Worm (Caenorhabditis elegans) whole organism, midembryonic: ENCODE measurements around the gene Y38E10A.2.

Source experiments
- T22C8.4 ChIP-seq: fragments of 200-800 bp; sonication (Bioruptor generic); IDR thresholded peaks from 2 replicates; pipeline ENCODE4 v1.3.6; 2022; ENCODE audit warnings: missing genetic modification characterization, missing compliant biosample characterization
- cog-1 ChIP-seq: sonication (generic microtip); optimal IDR thresholded peaks from 2 replicates; lab custom pipeline; 2016; ENCODE audit warnings: missing genetic modification characterization, missing compliant biosample characterization
- flt-1 ChIP-seq: fragments of 200-800 bp; sonication (Bioruptor generic); IDR thresholded peaks from 2 replicates; pipeline ENCODE4 v1.3.6; 2022; ENCODE audit warnings: missing genetic modification characterization, missing compliant biosample characterization
- klf-2 ChIP-seq: fragments of 200-800 bp; sonication (Bioruptor generic); conservative IDR thresholded peaks from 2 replicates; pipeline ENCODE4 v1.3.6; 2022; ENCODE audit warnings: missing genetic modification reagents, missing genetic modification characterization, missing compliant biosample characterization
- med-1 ChIP-seq: sonication (generic microtip); optimal IDR thresholded peaks from 2 replicates; lab custom pipeline; 2017; ENCODE audit warnings: missing genetic modification characterization, mild to moderate bottlenecking, missing compliant biosample characterization, antibody characterized with exemption, missing genetic modification reagents; ENCODE audit not compliant: insufficient read depth
- ref-1 ChIP-seq: fragments of 200-800 bp; sonication (Bioruptor generic); conservative IDR thresholded peaks from 2 replicates; pipeline ENCODE4 v1.3.6; 2022; ENCODE audit warnings: missing genetic modification reagents, missing genetic modification characterization, missing compliant biosample characterization
- tab-1 ChIP-seq: fragments of 200-800 bp; sonication (Bioruptor generic); IDR thresholded peaks from 2 replicates; pipeline ENCODE4 v1.3.6; 2022; ENCODE audit warnings: missing genetic modification characterization, missing compliant biosample characterization
- ztf-23 ChIP-seq: fragments of 200-800 bp; sonication (Bioruptor generic); IDR thresholded peaks from 2 replicates; pipeline ENCODE4 v1.3.6; 2022; ENCODE audit warnings: missing genetic modification reagents, missing genetic modification characterization, missing compliant biosample characterization
- ztf-29 ChIP-seq: fragments of 200-800 bp; sonication (Bioruptor generic); IDR thresholded peaks from 2 replicates; pipeline ENCODE4 v1.3.6; 2022; ENCODE audit warnings: missing genetic modification reagents, missing genetic modification characterization, missing compliant biosample characterization

The Y38E10A.2 gene

ce11 chrII:12573541-12573940 is at the start of gene Y38E10A.2:
Y38E10A.2 (minus strand) TSS chrII:12573641.
- TF ChIP-seq med-1 (GFP tag; lab: Kevin White, UChicago) (no peak), tab-1 (GFP tag; lab: Robert Waterston, UW) (no peak), klf-2 (GFP tag; lab: Robert Waterston, UW) (no peak), flt-1 (GFP tag; lab: Robert Waterston, UW) (no peak), ztf-23 (GFP tag; lab: Robert Waterston, UW) (no peak), T22C8.4 (no peak), ref-1 (GFP tag; lab: Robert Waterston, UW) (no peak), ztf-29 (GFP tag; lab: Robert Waterston, UW) (no peak), cog-1 (tag; lab: Kevin White, UChicago) (no peak)

ce11 chrII:12622843-12623242 is 49.4 kb upstream of the Y38E10A.2 start:
- no peak for TF ChIP-seq T22C8.4
- no peak for TF ChIP-seq ztf-23 (GFP tag; lab: Robert Waterston, UW)
- TF ChIP-seq cog-1 (tag; lab: Kevin White, UChicago), result no peak
- no peak for TF ChIP-seq ref-1 (GFP tag; lab: Robert Waterston, UW)
- no peak for TF ChIP-seq med-1 (GFP tag; lab: Kevin White, UChicago)
- TF ChIP-seq ztf-29 (GFP tag; lab: Robert Waterston, UW), result no peak
- TF ChIP-seq flt-1 (GFP tag; lab: Robert Waterston, UW), result no peak
- TF ChIP-seq tab-1 (GFP tag; lab: Robert Waterston, UW), result no peak
- no peak for TF ChIP-seq klf-2 (GFP tag; lab: Robert Waterston, UW)

DNA sequence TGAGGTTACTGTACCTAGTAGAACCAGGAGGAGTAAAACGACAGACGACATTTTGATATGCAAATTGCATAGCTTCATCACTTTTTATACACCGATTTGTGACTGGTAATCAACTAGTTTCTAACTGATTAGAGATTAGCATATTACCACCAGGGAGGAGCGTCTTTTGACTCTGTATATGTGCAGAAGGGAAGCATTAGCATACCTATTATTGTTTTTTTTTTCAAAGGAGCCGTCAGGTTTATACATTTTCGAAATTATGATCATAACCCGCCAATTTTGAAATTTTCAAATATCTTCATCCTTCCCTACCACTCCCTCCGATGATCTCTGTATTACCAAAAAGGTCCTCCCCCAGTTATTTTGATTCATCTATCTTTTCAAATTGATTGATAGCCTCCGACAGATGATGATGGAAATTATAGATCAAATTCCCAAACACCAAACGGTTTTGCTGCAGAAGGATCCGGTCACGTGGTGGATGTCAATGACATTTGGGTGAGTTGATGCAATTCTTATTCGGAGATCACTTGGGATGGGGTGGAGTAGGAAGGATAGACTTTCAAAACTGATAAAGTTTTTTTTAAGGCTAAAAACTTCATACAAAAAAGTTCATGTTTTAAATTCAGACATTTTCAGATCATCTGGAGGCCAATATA is 48.6 kb upstream of the Y38E10A.2 start, which contains the start of gene nspe-8:
nspe-8 (minus strand) TSS at position 51 of the 659 bp plus-strand sequence.
- TF ChIP-seq flt-1 (GFP tag; lab: Robert Waterston, UW) (no peak), T22C8.4 (no peak), klf-2 (GFP tag; lab: Robert Waterston, UW) (no peak), ref-1 (GFP tag; lab: Robert Waterston, UW) (no peak), cog-1 (tag; lab: Kevin White, UChicago) (no peak), tab-1 (GFP tag; lab: Robert Waterston, UW) (no peak), ztf-29 (GFP tag; lab: Robert Waterston, UW) (no peak), med-1 (GFP tag; lab: Kevin White, UChicago) (no peak), ztf-23 (GFP tag; lab: Robert Waterston, UW) (no peak)

ce11 chrII:12620764-12621163 is 47.3 kb upstream of the Y38E10A.2 start, which contains the start of gene nspe-1:
nspe-1 (minus strand) TSS chrII:12620864.
- TF ChIP-seq T22C8.4 (no peak), klf-2 (GFP tag; lab: Robert Waterston, UW) (no peak)

DNA sequence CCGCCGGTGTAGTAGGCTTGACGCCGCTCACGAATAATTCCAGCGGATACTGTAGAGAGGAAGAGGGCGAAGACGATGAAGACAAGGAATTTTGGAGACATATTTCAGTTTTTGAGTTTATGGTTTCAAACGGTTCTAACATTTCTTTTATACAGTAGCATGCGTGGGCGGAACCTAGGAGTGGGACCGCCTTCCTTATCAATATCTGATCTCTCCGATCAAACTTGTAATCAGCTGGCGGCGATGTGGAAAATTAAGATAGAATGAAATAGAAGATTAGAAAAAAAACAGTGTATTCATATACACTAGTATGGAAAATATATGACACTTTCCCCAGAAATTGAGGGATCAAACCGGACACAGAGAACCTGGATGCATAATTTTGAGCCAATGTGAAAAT is 45.8 kb upstream of the Y38E10A.2 start, which contains the start of gene nspe-2:
nspe-2 (minus strand) TSS at position 101 of the 400 bp plus-strand sequence.
- TF ChIP-seq flt-1 (GFP tag; lab: Robert Waterston, UW), result no peak
- TF ChIP-seq klf-2 (GFP tag; lab: Robert Waterston, UW), result no peak
- TF ChIP-seq ztf-23 (GFP tag; lab: Robert Waterston, UW), result no peak
- TF ChIP-seq T22C8.4, result no peak
- TF ChIP-seq ztf-29 (GFP tag; lab: Robert Waterston, UW), result no peak
- TF ChIP-seq cog-1 (tag; lab: Kevin White, UChicago), result no peak
- TF ChIP-seq ref-1 (GFP tag; lab: Robert Waterston, UW), result no peak
- TF ChIP-seq tab-1 (GFP tag; lab: Robert Waterston, UW), result no peak
- TF ChIP-seq med-1 (GFP tag; lab: Kevin White, UChicago), result no peak

DNA sequence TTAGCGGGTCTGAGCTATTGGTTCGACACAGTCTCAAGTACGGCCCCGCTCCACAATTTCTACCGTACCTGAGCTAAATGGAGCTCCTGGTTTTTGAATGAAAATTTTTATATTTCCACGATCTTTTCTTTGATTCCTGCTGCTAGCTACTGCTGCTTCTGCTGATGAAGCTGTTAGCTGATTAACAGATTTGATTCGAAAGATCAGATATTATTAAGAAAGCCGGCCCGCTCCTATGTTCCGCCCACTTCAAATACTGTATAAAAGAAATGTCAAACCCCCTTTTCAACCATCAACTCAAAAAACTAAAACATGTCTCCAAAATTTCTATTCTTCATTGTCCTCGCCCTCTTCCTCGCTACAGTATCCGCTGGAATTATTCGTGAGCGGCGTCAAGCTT is 44.1 kb upstream of the Y38E10A.2 start, which contains the start of gene nspe-3:
nspe-3 (plus strand) TSS at position 301 of the 400 bp plus-strand sequence.
- TF ChIP-seq flt-1 (GFP tag; lab: Robert Waterston, UW), result no peak
- no peak for TF ChIP-seq T22C8.4
- TF ChIP-seq med-1 (GFP tag; lab: Kevin White, UChicago), result no peak
- TF ChIP-seq klf-2 (GFP tag; lab: Robert Waterston, UW), result no peak

DNA sequence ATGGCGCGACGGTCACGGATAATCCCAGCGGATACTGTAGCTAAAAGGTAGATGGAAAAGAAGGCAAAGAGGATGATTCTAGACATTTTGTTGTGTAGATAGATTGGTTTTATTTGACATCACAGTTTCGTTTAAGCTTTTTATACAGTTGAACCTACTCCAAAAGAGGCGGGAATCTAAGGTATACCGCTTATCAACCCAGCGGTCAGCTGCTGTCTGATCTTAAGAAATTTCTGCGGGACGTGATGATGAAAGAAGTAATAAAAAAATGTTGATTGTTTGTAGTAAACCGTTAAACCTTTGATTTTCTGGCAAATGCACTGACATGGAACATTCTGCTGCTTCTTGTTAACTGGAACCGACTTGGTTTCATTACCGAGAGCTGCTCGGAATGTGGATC is 42.6 kb upstream of the Y38E10A.2 start, which contains the start of gene nspe-6:
nspe-6 (minus strand) TSS at position 101 of the 400 bp plus-strand sequence.
- TF ChIP-seq med-1 (GFP tag; lab: Kevin White, UChicago) (no peak), klf-2 (GFP tag; lab: Robert Waterston, UW) (no peak), ref-1 (GFP tag; lab: Robert Waterston, UW) (no peak), cog-1 (tag; lab: Kevin White, UChicago) (no peak), ztf-23 (GFP tag; lab: Robert Waterston, UW) (no peak), ztf-29 (GFP tag; lab: Robert Waterston, UW) (no peak), T22C8.4 (no peak), flt-1 (GFP tag; lab: Robert Waterston, UW) (no peak), tab-1 (GFP tag; lab: Robert Waterston, UW) (no peak)

ce11 chrII:12615413-12615812 is 42.0 kb upstream of the Y38E10A.2 start:
- TF ChIP-seq ztf-23 (GFP tag; lab: Robert Waterston, UW) (no peak), T22C8.4 (no peak), ref-1 (GFP tag; lab: Robert Waterston, UW) (no peak), cog-1 (tag; lab: Kevin White, UChicago) (no peak), klf-2 (GFP tag; lab: Robert Waterston, UW) (no peak), flt-1 (GFP tag; lab: Robert Waterston, UW) (no peak), ztf-29 (GFP tag; lab: Robert Waterston, UW) (no peak), tab-1 (GFP tag; lab: Robert Waterston, UW) (no peak), med-1 (GFP tag; lab: Kevin White, UChicago) (no peak)

DNA sequence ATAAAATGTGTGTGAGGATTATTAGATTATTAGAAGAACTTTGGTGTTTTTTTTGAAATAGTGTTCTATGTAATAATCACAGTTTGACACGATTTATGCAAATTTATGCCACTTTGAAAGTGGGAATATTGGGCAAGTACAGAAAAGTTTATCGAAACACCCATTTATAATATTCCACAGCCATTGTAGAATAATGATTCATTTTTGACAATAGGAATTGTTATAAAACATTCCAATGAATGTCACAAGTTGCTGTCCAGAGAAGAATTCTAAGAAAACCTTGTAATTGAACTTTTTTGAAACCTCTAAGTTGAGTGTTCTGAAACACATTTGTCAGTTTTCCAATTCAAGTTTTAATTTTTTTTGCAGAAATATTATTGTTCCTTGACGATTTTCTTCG is 38.8 kb upstream of the Y38E10A.2 start, which contains the start of gene nspe-4:
nspe-4 (plus strand) TSS at position 301 of the 400 bp plus-strand sequence.
- TF ChIP-seq klf-2 (GFP tag; lab: Robert Waterston, UW) (no peak), ztf-29 (GFP tag; lab: Robert Waterston, UW) (no peak)
